Fruit fly (Drosophila melanogaster) whole organism, embryonic: ENCODE measurements around the gene CG7556.

Source experiments
- Aef1 ChIP-seq: fragments of 200-800 bp; sonication (Bioruptor generic); IDR thresholded peaks from 3 replicates; pipeline ENCODE4 v1.3.6; 2022; ENCODE audit warnings: missing biosample characterization, missing genetic modification characterization
- Antp ChIP-seq: fragments of 200-800 bp; sonication (Bioruptor generic); optimal IDR thresholded peaks from 3 replicates; lab custom pipeline; 2016; ENCODE audit warnings: missing biosample characterization, missing genetic modification characterization
- CG10431 ChIP-seq: fragments of 200-800 bp; sonication (Bioruptor generic); optimal IDR thresholded peaks from 3 replicates; lab custom pipeline; 2018; ENCODE audit warnings: missing biosample characterization, mild to moderate bottlenecking, missing genetic modification characterization
- CG11247 ChIP-seq: fragments of 200-800 bp; sonication (Bioruptor generic); IDR thresholded peaks from 2 replicates; pipeline ENCODE4 v1.3.6; 2022; ENCODE audit warnings: missing biosample characterization, missing genetic modification characterization
- CG13123 ChIP-seq: fragments of 200-800 bp; sonication (Bioruptor generic); optimal IDR thresholded peaks from 2 replicates; lab custom pipeline; 2016; ENCODE audit warnings: missing biosample characterization, missing genetic modification characterization
- CG13296 ChIP-seq: fragments of 200-800 bp; sonication (Bioruptor generic); optimal IDR thresholded peaks from 3 replicates; lab custom pipeline; 2018; ENCODE audit warnings: missing biosample characterization, mild to moderate bottlenecking, missing genetic modification characterization
- CG14860 ChIP-seq: fragments of 200-800 bp; sonication (Bioruptor generic); IDR thresholded peaks from 3 replicates; pipeline ENCODE4 v1.3.6; 2022; ENCODE audit warnings: missing biosample characterization, missing genetic modification characterization; ENCODE audit not compliant: partially characterized antibody
- CG15011 ChIP-seq: fragments of 200-800 bp; sonication (Bioruptor generic); optimal IDR thresholded peaks from 3 replicates; lab custom pipeline; 2018; ENCODE audit warnings: missing biosample characterization, mild to moderate bottlenecking, missing genetic modification characterization
- CG15269 ChIP-seq: fragments of 200-800 bp; sonication (Bioruptor generic); optimal IDR thresholded peaks from 2 replicates; lab custom pipeline; 2018; ENCODE audit warnings: missing biosample characterization, mild to moderate bottlenecking, missing genetic modification characterization, moderate library complexity
- CG3281 ChIP-seq: fragments of 200-800 bp; sonication (Bioruptor generic); optimal IDR thresholded peaks from 3 replicates; lab custom pipeline; 2017; ENCODE audit warnings: missing biosample characterization, mild to moderate bottlenecking, missing genetic modification characterization
- CG33557 ChIP-seq: fragments of 200-800 bp; sonication (Bioruptor generic); optimal IDR thresholded peaks from 2 replicates; lab custom pipeline; 2019; ENCODE audit warnings: missing biosample characterization, mild to moderate bottlenecking, missing genetic modification characterization, moderate library complexity
- CG6689 ChIP-seq: fragments of 200-800 bp; sonication (Bioruptor generic); IDR thresholded peaks from 2 replicates; pipeline ENCODE4 v1.3.6; 2022; ENCODE audit warnings: missing biosample characterization, missing genetic modification characterization
- CG7556 ChIP-seq: fragments of 200-800 bp; sonication (Bioruptor generic); optimal IDR thresholded peaks from 2 replicates; lab custom pipeline; 2017; ENCODE audit warnings: missing biosample characterization, mild to moderate bottlenecking, missing genetic modification characterization
- CG7839 ChIP-seq: fragments of 200-800 bp; sonication (Bioruptor generic); optimal IDR thresholded peaks from 3 replicates; lab custom pipeline; 2018; ENCODE audit warnings: missing biosample characterization, mild to moderate bottlenecking, missing genetic modification characterization, moderate library complexity
- CG8290 ChIP-seq, 3 experiments: fragments of 200-800 bp; sonication (Bioruptor generic); optimal IDR thresholded peaks; 2 replicates each; lab custom pipeline; 2016 to 2019; ENCODE audit warnings: missing biosample characterization in 3 of 3, missing genetic modification characterization in 3 of 3, mild to moderate bottlenecking in 2 of 3, moderate library complexity in 1 of 3
- CG8765 ChIP-seq: fragments of 200-800 bp; sonication (Bioruptor generic); IDR thresholded peaks from 2 replicates; pipeline ENCODE4 v1.3.6; 2022; ENCODE audit warnings: missing biosample characterization, missing genetic modification characterization
- Doc2 ChIP-seq: fragments of 200-800 bp; sonication (Bioruptor generic); IDR thresholded peaks from 2 replicates; pipeline ENCODE4 v1.3.6; 2022; ENCODE audit warnings: missing biosample characterization, missing genetic modification characterization
- E2f1 ChIP-seq: fragments of 200-800 bp; sonication (Bioruptor generic); IDR thresholded peaks from 2 replicates; pipeline ENCODE4 v1.3.6; 2022; ENCODE audit warnings: missing biosample characterization, missing genetic modification characterization
- Gug ChIP-seq: fragments of 200-800 bp; sonication (Bioruptor generic); IDR thresholded peaks from 4 replicates; pipeline ENCODE4 v1.3.6; 2022; ENCODE audit warnings: missing biosample characterization, missing genetic modification characterization
- HHEX ChIP-seq: fragments of 200-800 bp; sonication (Bioruptor generic); optimal IDR thresholded peaks from 3 replicates; lab custom pipeline; 2017; ENCODE audit warnings: missing biosample characterization, mild to moderate bottlenecking, missing genetic modification characterization, missing genetic modification reagents
- HLH3B ChIP-seq: fragments of 200-800 bp; sonication (Bioruptor generic); IDR thresholded peaks from 2 replicates; pipeline ENCODE4 v1.3.6; 2022; ENCODE audit warnings: missing biosample characterization, missing genetic modification characterization
- Hr3 ChIP-seq: fragments of 200-800 bp; sonication (Bioruptor generic); optimal IDR thresholded peaks from 3 replicates; lab custom pipeline; 2016; ENCODE audit warnings: missing biosample characterization, missing genetic modification characterization
- Med ChIP-seq: fragments of 200-800 bp; sonication (Bioruptor generic); peaks from one replicate; lab custom pipeline; 2016; ENCODE audit warnings: missing biosample characterization, missing genetic modification characterization, mild to moderate bottlenecking, inconsistent platforms, moderate library complexity
- NC2α ChIP-seq: fragments of 200-800 bp; sonication (Bioruptor generic); optimal IDR thresholded peaks from 2 replicates; lab custom pipeline; 2016; ENCODE audit warnings: missing biosample characterization, missing genetic modification characterization
- PHDP ChIP-seq: fragments of 200-800 bp; sonication (Bioruptor generic); optimal IDR thresholded peaks from 3 replicates; lab custom pipeline; 2018; ENCODE audit warnings: missing biosample characterization, mild to moderate bottlenecking, missing genetic modification characterization, moderate library complexity
- Pdp1 ChIP-seq, 2 experiments: fragments of 200-800 bp; sonication (Bioruptor generic); optimal IDR thresholded peaks; 3 replicates each; lab custom pipeline; 2016; ENCODE audit warnings: missing biosample characterization in 2 of 2, missing genetic modification characterization in 2 of 2, mild to moderate bottlenecking in 1 of 2, moderate library complexity in 1 of 2
- TFAM ChIP-seq: fragments of 200-800 bp; sonication (Bioruptor generic); optimal IDR thresholded peaks from 2 replicates; lab custom pipeline; 2017; ENCODE audit warnings: missing biosample characterization, missing genetic modification characterization, inconsistent platforms
- Xrp1 ChIP-seq: fragments of 200-800 bp; sonication (Bioruptor generic); IDR thresholded peaks from 2 replicates; pipeline ENCODE4 v1.3.6; 2022; ENCODE audit warnings: missing biosample characterization, missing genetic modification characterization
- ap ChIP-seq: fragments of 200-800 bp; sonication (Bioruptor generic); IDR thresholded peaks from 2 replicates; pipeline ENCODE4 v1.3.6; 2022; ENCODE audit warnings: missing biosample characterization, missing genetic modification characterization
- ara ChIP-seq: fragments of 200-800 bp; sonication (Bioruptor generic); IDR thresholded peaks from 2 replicates; pipeline ENCODE4 v1.3.6; 2022; ENCODE audit warnings: missing biosample characterization, missing genetic modification characterization
- bab2 ChIP-seq: fragments of 200-800 bp; sonication (Bioruptor generic); optimal IDR thresholded peaks from 2 replicates; lab custom pipeline; 2016; ENCODE audit warnings: missing biosample characterization, missing genetic modification characterization
- bowl ChIP-seq: fragments of 200-800 bp; sonication (Bioruptor generic); IDR thresholded peaks from 2 replicates; pipeline ENCODE4 v1.3.6; 2022; ENCODE audit warnings: missing biosample characterization, missing genetic modification characterization
- crc ChIP-seq: fragments of 200-800 bp; sonication (Bioruptor generic); optimal IDR thresholded peaks from 2 replicates; lab custom pipeline; 2016; ENCODE audit warnings: missing biosample characterization, missing genetic modification characterization
- croc ChIP-seq: fragments of 200-800 bp; sonication (Bioruptor generic); conservative IDR thresholded peaks from 3 replicates; pipeline ENCODE4 v1.3.6; 2022; ENCODE audit warnings: missing biosample characterization, missing genetic modification characterization
- dpn ChIP-seq, 2 experiments: fragments of 200-800 bp; sonication (Bioruptor generic); optimal IDR thresholded peaks; 3 replicates each; lab custom pipeline; 2016; ENCODE audit warnings: missing biosample characterization in 2 of 2, missing genetic modification characterization in 2 of 2
- ems ChIP-seq: fragments of 200-800 bp; sonication (Bioruptor generic); optimal IDR thresholded peaks from 3 replicates; lab custom pipeline; 2016; ENCODE audit warnings: missing biosample characterization, missing genetic modification characterization
- gem ChIP-seq: fragments of 200-800 bp; sonication (Bioruptor generic); optimal IDR thresholded peaks from 2 replicates; lab custom pipeline; 2019; ENCODE audit warnings: missing biosample characterization, mild to moderate bottlenecking, missing genetic modification characterization, moderate library complexity
- gfzf ChIP-seq: fragments of 200-800 bp; sonication (Bioruptor generic); optimal IDR thresholded peaks from 2 replicates; lab custom pipeline; 2016; ENCODE audit warnings: missing biosample characterization, mild to moderate bottlenecking, missing genetic modification characterization, moderate library complexity
- grau ChIP-seq: fragments of 200-800 bp; optimal IDR thresholded peaks from 3 replicates; lab custom pipeline; 2019; ENCODE audit warnings: missing biosample characterization, mild to moderate bottlenecking, missing genetic modification characterization, moderate library complexity
- hb ChIP-seq: fragments of 200-800 bp; sonication (Bioruptor generic); IDR thresholded peaks from 3 replicates; pipeline ENCODE4 v1.3.6; 2022; ENCODE audit warnings: missing biosample characterization, missing genetic modification characterization; ENCODE audit not compliant: partially characterized antibody
- her ChIP-seq: fragments of 200-800 bp; sonication (Bioruptor generic); optimal IDR thresholded peaks from 2 replicates; lab custom pipeline; 2016; ENCODE audit warnings: missing biosample characterization, missing genetic modification characterization
- lab ChIP-seq: fragments of 200-800 bp; sonication (Bioruptor generic); optimal IDR thresholded peaks from 3 replicates; lab custom pipeline; 2017; ENCODE audit warnings: missing biosample characterization, missing genetic modification characterization, mild to moderate bottlenecking, moderate library complexity, missing genetic modification reagents
- lbe ChIP-seq: fragments of 200-800 bp; sonication (Bioruptor generic); optimal IDR thresholded peaks from 2 replicates; lab custom pipeline; 2016; ENCODE audit warnings: missing biosample characterization, mild to moderate bottlenecking, missing genetic modification characterization
- lmd ChIP-seq: fragments of 200-800 bp; sonication (Bioruptor generic); IDR thresholded peaks from 2 replicates; pipeline ENCODE4 v1.3.6; 2022; ENCODE audit warnings: missing biosample characterization, missing genetic modification characterization
- nerfin-2 ChIP-seq: fragments of 200-800 bp; sonication (Bioruptor generic); IDR thresholded peaks from 2 replicates; pipeline ENCODE4 v1.3.6; 2022; ENCODE audit warnings: missing biosample characterization, missing genetic modification characterization; ENCODE audit not compliant: partially characterized antibody
- org-1 ChIP-seq: fragments of 200-800 bp; sonication (Bioruptor generic); optimal IDR thresholded peaks from 2 replicates; lab custom pipeline; 2017; ENCODE audit warnings: missing biosample characterization, missing genetic modification characterization
- peb ChIP-seq: fragments of 200-800 bp; sonication (Bioruptor generic); IDR thresholded peaks from 2 replicates; pipeline ENCODE4 v1.3.6; 2022; ENCODE audit warnings: missing biosample characterization, missing genetic modification characterization
- pho ChIP-seq: fragments of 200-800 bp; sonication (Bioruptor generic); optimal IDR thresholded peaks from 2 replicates; lab custom pipeline; 2016; ENCODE audit warnings: missing biosample characterization, missing genetic modification characterization
- sisA ChIP-seq: fragments of 200-800 bp; sonication (Bioruptor generic); IDR thresholded peaks from 2 replicates; pipeline ENCODE4 v1.3.6; 2022; ENCODE audit warnings: missing biosample characterization, missing genetic modification characterization
- slbo ChIP-seq: fragments of 200-800 bp; sonication (Bioruptor generic); IDR thresholded peaks from 2 replicates; pipeline ENCODE4 v1.3.6; 2022; ENCODE audit warnings: missing biosample characterization, missing genetic modification characterization
- slp2 ChIP-seq: fragments of 200-800 bp; sonication (Bioruptor generic); optimal IDR thresholded peaks from 2 replicates; lab custom pipeline; 2016; ENCODE audit warnings: missing biosample characterization, missing genetic modification characterization

CG7556 gene

dm6 chrX:19164726-19165125, 14.9 kb downstream of the CG7556 start (continued):
- peak; percentile 36 for TF ChIP-seq lbe (GFP tag; lab: Kevin White, UChicago)
- no peak for TF ChIP-seq Doc2 (GFP tag; lab: Robert Waterston, UW)
- no peak for TF ChIP-seq croc (GFP tag; lab: Robert Waterston, UW)
- TF ChIP-seq Med: peak; percentile 8
- TF ChIP-seq gem: peak; percentile 53
- TF ChIP-seq bowl (GFP tag; lab: Robert Waterston, UW): no peak
- TF ChIP-seq ara (GFP tag; lab: Robert Waterston, UW): no peak
- TF ChIP-seq hb (GFP tag; lab: Robert Waterston, UW): no peak
- TF ChIP-seq CG7839 (tag; lab: Kevin White, UChicago): peak; percentile 29
- peak; percentile 9 for TF ChIP-seq her (GFP tag; lab: Kevin White, UChicago)
- no peak for TF ChIP-seq nerfin-2 (GFP tag; lab: Robert Waterston, UW)
- TF ChIP-seq CG13296 (GFP tag; lab: Kevin White, UChicago): no peak
- TF ChIP-seq TFAM (GFP tag; lab: Kevin White, UChicago): no peak
- TF ChIP-seq CG11247 (GFP tag; lab: Robert Waterston, UW): no peak
- TF ChIP-seq peb (GFP tag; lab: Robert Waterston, UW): no peak
- TF ChIP-seq org-1 (GFP tag; lab: Kevin White, UChicago): no peak
- TF ChIP-seq sisA (GFP tag; lab: Robert Waterston, UW): no peak
- TF ChIP-seq pho (GFP tag; lab: Kevin White, UChicago): no peak
- TF ChIP-seq NC2α: no peak
- no peak for TF ChIP-seq CG14860 (GFP tag; lab: Robert Waterston, UW)
- no peak for TF ChIP-seq CG8765
- no peak for TF ChIP-seq gfzf (GFP tag; lab: Kevin White, UChicago)
- TF ChIP-seq lmd: 0 out of 2 replicates have a peak, but pooled peaks have one; percentile 37
- peak; percentile 28 for TF ChIP-seq Hr3
- no peak for TF ChIP-seq CG10431
- peak; percentile 15 for TF ChIP-seq PHDP (tag; lab: Kevin White, UChicago)
- no peak for TF ChIP-seq Gug (GFP tag; lab: Robert Waterston, UW)
- TF ChIP-seq CG15011 (GFP tag; lab: Kevin White, UChicago): no peak
- TF ChIP-seq slbo (GFP tag; lab: Robert Waterston, UW): no peak
- peak; percentile 18 for TF ChIP-seq CG7556 (GFP tag; lab: Kevin White, UChicago)
- TF ChIP-seq Pdp1 (GFP tag; optimal IDR thresholded peaks at IDR 0.05; lab: Kevin White, UChicago): peak in 1 of 2 experiments; percentile 5
- TF ChIP-seq ems (GFP tag; lab: Kevin White, UChicago): peak; percentile 5
- TF ChIP-seq E2f1: no peak
- TF ChIP-seq HHEX (GFP tag; lab: Kevin White, UChicago): peak; percentile 23
- TF ChIP-seq CG8290 (GFP tag; optimal IDR thresholded peaks at IDR 0.05; lab: Kevin White, UChicago): no peak
- TF ChIP-seq CG8290 (tag; optimal IDR thresholded peaks at IDR 0.05; lab: Kevin White, UChicago): no peak
- peak; percentile 19; the same call in 1 of the 2 replicates for TF ChIP-seq HLH3B (GFP tag; lab: Robert Waterston, UW)
- peak; percentile 30 for TF ChIP-seq lab (GFP tag; lab: Kevin White, UChicago)
- no peak for TF ChIP-seq CG33557 (GFP tag; lab: Kevin White, UChicago)
- TF ChIP-seq Aef1: 0 out of 3 replicates have a peak, but pooled peaks have one; percentile 17
- TF ChIP-seq Xrp1 (GFP tag; lab: Robert Waterston, UW): 0 out of 2 replicates have a peak, but pooled peaks have one; percentile 10
- TF ChIP-seq ap (GFP tag; lab: Robert Waterston, UW): no peak
- TF ChIP-seq CG15269: peak; percentile 45
- peak; percentile 25 for TF ChIP-seq Antp (GFP tag; lab: Kevin White, UChicago)
- TF ChIP-seq CG13123 (GFP tag; lab: Kevin White, UChicago): no peak
- TF ChIP-seq crc (GFP tag; lab: Kevin White, UChicago): peak; percentile 15
- no peak; the same call in 1 of the 2 replicates for TF ChIP-seq CG6689 (GFP tag; lab: Robert Waterston, UW)
- peak; percentile 5 for TF ChIP-seq grau (tag; lab: Kevin White, UChicago)
- TF ChIP-seq CG3281: peak; percentile 15
- peak; percentile 32 for TF ChIP-seq bab2 (GFP tag; lab: Kevin White, UChicago)
- peak in 1 of 2 experiments; percentile 21 for TF ChIP-seq dpn (GFP tag; optimal IDR thresholded peaks at IDR 0.05; lab: Kevin White, UChicago)
- peak; percentile 17 for TF ChIP-seq slp2 (GFP tag; lab: Kevin White, UChicago)
